Worm (Caenorhabditis elegans) whole organism, midembryonic: ENCODE measurements around the gene srr-6.

Experiments used
- T22C8.4 ChIP-seq: fragments of 200-800 bp; sonication (Bioruptor generic); IDR thresholded peaks from 2 replicates; pipeline ENCODE4 v1.3.6; 2022; ENCODE audit warnings: missing genetic modification characterization, missing compliant biosample characterization
- flt-1 ChIP-seq: fragments of 200-800 bp; sonication (Bioruptor generic); IDR thresholded peaks from 2 replicates; pipeline ENCODE4 v1.3.6; 2022; ENCODE audit warnings: missing genetic modification characterization, missing compliant biosample characterization
- klf-2 ChIP-seq: fragments of 200-800 bp; sonication (Bioruptor generic); conservative IDR thresholded peaks from 2 replicates; pipeline ENCODE4 v1.3.6; 2022; ENCODE audit warnings: missing genetic modification reagents, missing genetic modification characterization, missing compliant biosample characterization
- med-1 ChIP-seq: sonication (generic microtip); optimal IDR thresholded peaks from 2 replicates; lab custom pipeline; 2017; ENCODE audit warnings: missing genetic modification characterization, mild to moderate bottlenecking, missing compliant biosample characterization, antibody characterized with exemption, missing genetic modification reagents; ENCODE audit not compliant: insufficient read depth
- ref-1 ChIP-seq: fragments of 200-800 bp; sonication (Bioruptor generic); conservative IDR thresholded peaks from 2 replicates; pipeline ENCODE4 v1.3.6; 2022; ENCODE audit warnings: missing genetic modification reagents, missing genetic modification characterization, missing compliant biosample characterization
- ztf-23 ChIP-seq: fragments of 200-800 bp; sonication (Bioruptor generic); IDR thresholded peaks from 2 replicates; pipeline ENCODE4 v1.3.6; 2022; ENCODE audit warnings: missing genetic modification reagents, missing genetic modification characterization, missing compliant biosample characterization

DNA sequence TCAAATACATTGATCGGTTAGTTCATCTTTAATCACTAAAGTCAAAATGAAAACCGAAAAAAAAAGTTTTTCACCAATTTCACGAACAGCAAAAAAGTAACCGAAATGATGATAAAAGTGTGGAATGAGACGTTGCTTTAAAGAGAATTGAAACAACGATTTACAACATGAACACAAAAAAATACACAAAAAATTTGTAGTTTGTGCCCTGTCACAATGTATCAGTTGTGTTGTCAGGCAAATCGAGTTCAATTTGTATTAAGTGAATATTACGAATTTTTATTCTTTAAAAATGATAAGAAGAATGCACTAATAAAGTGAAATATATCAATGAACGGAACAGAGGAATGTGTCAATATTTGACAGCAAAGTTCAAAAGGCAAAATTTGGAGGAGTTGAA, 19.2 kb downstream of the srr-6 start:
- no peak for TF ChIP-seq klf-2 (GFP tag; lab: Robert Waterston, UW)
- no peak for TF ChIP-seq T22C8.4
- TF ChIP-seq flt-1 (GFP tag; lab: Robert Waterston, UW) = no peak
- no peak for TF ChIP-seq ref-1 (GFP tag; lab: Robert Waterston, UW)
- no peak for TF ChIP-seq med-1 (GFP tag; lab: Kevin White, UChicago)
- no peak for TF ChIP-seq ztf-23 (GFP tag; lab: Robert Waterston, UW)
